Fruit fly (Drosophila melanogaster) whole organism, embryonic: ENCODE data around the gene CG7766.

Source experiments
- Abd-B ChIP-seq: fragments of 200-800 bp; sonication (Bioruptor generic); optimal IDR thresholded peaks from 2 replicates; lab custom pipeline; 2018; ENCODE audit warnings: missing biosample characterization, mild to moderate bottlenecking, missing genetic modification characterization, moderate library complexity
- CG11085 ChIP-seq: fragments of 200-800 bp; sonication (Bioruptor generic); IDR thresholded peaks from 2 replicates; pipeline ENCODE4 v1.3.6; 2022; ENCODE audit warnings: missing biosample characterization, missing genetic modification characterization
- CG11247 ChIP-seq: fragments of 200-800 bp; sonication (Bioruptor generic); IDR thresholded peaks from 2 replicates; pipeline ENCODE4 v1.3.6; 2022; ENCODE audit warnings: missing biosample characterization, missing genetic modification characterization
- CG11695 ChIP-seq: fragments of 200-800 bp; sonication (Bioruptor generic); IDR thresholded peaks from 3 replicates; pipeline ENCODE4 v1.3.6; 2022; ENCODE audit warnings: missing biosample characterization, missing genetic modification characterization
- CG12155 ChIP-seq: fragments of 200-800 bp; sonication (Bioruptor generic); optimal IDR thresholded peaks from 3 replicates; lab custom pipeline; 2016; ENCODE audit warnings: missing biosample characterization, missing genetic modification characterization
- CG1602 ChIP-seq: fragments of 200-800 bp; sonication (Bioruptor generic); optimal IDR thresholded peaks from 3 replicates; lab custom pipeline; 2016; ENCODE audit warnings: missing biosample characterization, missing genetic modification characterization
- CG16815 ChIP-seq: fragments of 200-800 bp; sonication (Bioruptor generic); optimal IDR thresholded peaks from 3 replicates; lab custom pipeline; 2017; ENCODE audit warnings: missing biosample characterization, mild to moderate bottlenecking, missing genetic modification characterization
- CG17361 ChIP-seq: fragments of 200-800 bp; sonication (Bioruptor generic); IDR thresholded peaks from 3 replicates; pipeline ENCODE4 v1.3.6; 2022; ENCODE audit warnings: missing biosample characterization, missing genetic modification characterization
- CG17612 ChIP-seq: fragments of 200-800 bp; sonication (Bioruptor generic); IDR thresholded peaks from 2 replicates; pipeline ENCODE4 v1.3.6; 2022; ENCODE audit warnings: missing biosample characterization, missing genetic modification characterization
- CG18599 ChIP-seq: fragments of 200-800 bp; sonication (Bioruptor generic); optimal IDR thresholded peaks from 3 replicates; lab custom pipeline; 2017; ENCODE audit warnings: missing biosample characterization, missing genetic modification characterization, mild to moderate bottlenecking, moderate library complexity, missing genetic modification reagents
- CG33557 ChIP-seq: fragments of 200-800 bp; sonication (Bioruptor generic); optimal IDR thresholded peaks from 2 replicates; lab custom pipeline; 2019; ENCODE audit warnings: missing biosample characterization, mild to moderate bottlenecking, missing genetic modification characterization, moderate library complexity
- CG7271 ChIP-seq: fragments of 200-800 bp; sonication (Bioruptor generic); optimal IDR thresholded peaks from 2 replicates; lab custom pipeline; 2018; ENCODE audit warnings: missing biosample characterization, mild to moderate bottlenecking, missing genetic modification characterization, moderate library complexity
- CG8924 ChIP-seq: fragments of 200-800 bp; optimal IDR thresholded peaks from 3 replicates; lab custom pipeline; 2019; ENCODE audit warnings: missing biosample characterization, mild to moderate bottlenecking, missing genetic modification characterization, moderate library complexity
- CG9215 ChIP-seq: fragments of 200-800 bp; sonication (Bioruptor generic); IDR thresholded peaks from 2 replicates; pipeline ENCODE4 v1.3.6; 2022; ENCODE audit warnings: missing biosample characterization, missing genetic modification characterization
- CG9437 ChIP-seq: fragments of 200-800 bp; sonication (Bioruptor generic); optimal IDR thresholded peaks from 2 replicates; lab custom pipeline; 2018; ENCODE audit warnings: missing biosample characterization, mild to moderate bottlenecking, missing genetic modification characterization
- Camta ChIP-seq: fragments of 200-800 bp; sonication (Bioruptor generic); optimal IDR thresholded peaks from 2 replicates; lab custom pipeline; 2016; ENCODE audit warnings: missing biosample characterization, missing genetic modification characterization
- CkIIα-i1 ChIP-seq: fragments of 200-800 bp; sonication (Bioruptor generic); IDR thresholded peaks from 2 replicates; pipeline ENCODE4 v1.3.6; 2022; ENCODE audit warnings: missing biosample characterization, missing genetic modification characterization
- Dll ChIP-seq: fragments of 200-800 bp; sonication (Bioruptor generic); IDR thresholded peaks from 4 replicates; pipeline ENCODE4 v1.3.6; 2022; ENCODE audit warnings: missing biosample characterization, missing genetic modification characterization; ENCODE audit not compliant: partially characterized antibody
- Dp ChIP-seq: fragments of 200-800 bp; sonication (Bioruptor generic); optimal IDR thresholded peaks from 2 replicates; lab custom pipeline; 2018; ENCODE audit warnings: missing biosample characterization, mild to moderate bottlenecking, missing genetic modification characterization, moderate library complexity
- Dref ChIP-seq: fragments of 200-800 bp; sonication (Bioruptor generic); IDR thresholded peaks from 2 replicates; pipeline ENCODE4 v1.3.6; 2022; ENCODE audit warnings: missing biosample characterization, missing genetic modification characterization
- Drgx ChIP-seq: fragments of 200-800 bp; sonication (Bioruptor generic); IDR thresholded peaks from 2 replicates; pipeline ENCODE4 v1.3.6; 2022; ENCODE audit warnings: missing biosample characterization, missing genetic modification characterization
- Ets97D ChIP-seq: fragments of 200-800 bp; sonication (Bioruptor generic); optimal IDR thresholded peaks from 3 replicates; lab custom pipeline; 2016; ENCODE audit warnings: missing biosample characterization, missing genetic modification characterization
- HLH54F ChIP-seq: fragments of 200-800 bp; sonication (Bioruptor generic); optimal IDR thresholded peaks from 3 replicates; lab custom pipeline; 2016; ENCODE audit warnings: missing biosample characterization, missing genetic modification characterization
- HmgD ChIP-seq: fragments of 200-800 bp; sonication (Bioruptor generic); optimal IDR thresholded peaks from 3 replicates; lab custom pipeline; 2016; ENCODE audit warnings: missing biosample characterization, missing genetic modification characterization
- Kr ChIP-seq: fragments of 200-800 bp; sonication (Bioruptor generic); optimal IDR thresholded peaks from 2 replicates; lab custom pipeline; 2017; ENCODE audit warnings: missing biosample characterization, mild to moderate bottlenecking, missing genetic modification characterization
- Ravus ChIP-seq: fragments of 200-800 bp; sonication (Bioruptor generic); IDR thresholded peaks from 2 replicates; pipeline ENCODE4 v1.3.6; 2022; ENCODE audit warnings: missing biosample characterization, missing genetic modification characterization
- Rfx ChIP-seq: fragments of 200-800 bp; sonication (Bioruptor generic); IDR thresholded peaks from 2 replicates; pipeline ENCODE4 v1.3.6; 2022; ENCODE audit warnings: missing biosample characterization, missing genetic modification characterization
- Side ChIP-seq: fragments of 200-800 bp; sonication (Bioruptor generic); optimal IDR thresholded peaks from 2 replicates; lab custom pipeline; 2016; ENCODE audit warnings: missing biosample characterization, missing genetic modification characterization
- Spps ChIP-seq: fragments of 200-800 bp; sonication (Bioruptor generic); optimal IDR thresholded peaks from 2 replicates; lab custom pipeline; 2018; ENCODE audit warnings: missing biosample characterization, mild to moderate bottlenecking, missing genetic modification characterization
- ara ChIP-seq: fragments of 200-800 bp; sonication (Bioruptor generic); IDR thresholded peaks from 2 replicates; pipeline ENCODE4 v1.3.6; 2022; ENCODE audit warnings: missing biosample characterization, missing genetic modification characterization
- bbx ChIP-seq: fragments of 200-800 bp; sonication (Bioruptor generic); IDR thresholded peaks from 2 replicates; pipeline ENCODE4 v1.3.6; 2022; ENCODE audit warnings: missing biosample characterization, missing genetic modification characterization; ENCODE audit not compliant: partially characterized antibody
- corto ChIP-seq: fragments of 200-800 bp; sonication (Bioruptor generic); optimal IDR thresholded peaks from 2 replicates; lab custom pipeline; 2016; ENCODE audit warnings: missing biosample characterization, mild to moderate bottlenecking, missing genetic modification characterization, moderate library complexity
- crp ChIP-seq, 2 experiments: fragments of 200-800 bp; sonication (Bioruptor generic); optimal IDR thresholded peaks; 2 replicates in 1 of 2; 3 replicates in 1 of 2; lab custom pipeline; 2017; ENCODE audit warnings: missing biosample characterization in 2 of 2, missing genetic modification characterization in 2 of 2, mild to moderate bottlenecking in 1 of 2, moderate library complexity in 1 of 2
- disco-r ChIP-seq: fragments of 200-800 bp; sonication (Bioruptor generic); optimal IDR thresholded peaks from 2 replicates; lab custom pipeline; 2016; ENCODE audit warnings: missing biosample characterization, missing genetic modification characterization
- ems ChIP-seq: fragments of 200-800 bp; sonication (Bioruptor generic); optimal IDR thresholded peaks from 3 replicates; lab custom pipeline; 2016; ENCODE audit warnings: missing biosample characterization, missing genetic modification characterization
- eve ChIP-seq, 2 experiments: fragments of >200 bp; optimal IDR thresholded peaks; 2 replicates each; lab custom pipeline; 2017; ENCODE audit warnings: missing biosample characterization in 2 of 2, missing genetic modification characterization in 2 of 2
- gcm2 ChIP-seq: fragments of 200-800 bp; sonication (Bioruptor generic); optimal IDR thresholded peaks from 2 replicates; lab custom pipeline; 2016; ENCODE audit warnings: missing biosample characterization, missing genetic modification characterization
- gem ChIP-seq: fragments of 200-800 bp; sonication (Bioruptor generic); optimal IDR thresholded peaks from 2 replicates; lab custom pipeline; 2019; ENCODE audit warnings: missing biosample characterization, mild to moderate bottlenecking, missing genetic modification characterization, moderate library complexity
- insv ChIP-seq, 2 experiments: fragments of 200-800 bp; sonication (Bioruptor generic); optimal IDR thresholded peaks; 3 replicates each; lab custom pipeline; 2016 to 2018; ENCODE audit warnings: missing biosample characterization in 2 of 2, missing genetic modification characterization in 2 of 2
- klu ChIP-seq: fragments of 200-800 bp; sonication (Bioruptor generic); IDR thresholded peaks from 2 replicates; pipeline ENCODE4 v1.3.6; 2022; ENCODE audit warnings: missing biosample characterization, missing genetic modification characterization
- kni ChIP-seq: fragments of 200-800 bp; sonication (Bioruptor generic); optimal IDR thresholded peaks from 3 replicates; lab custom pipeline; 2017; ENCODE audit warnings: mild to moderate bottlenecking, missing biosample characterization, missing genetic modification reagents, missing genetic modification characterization
- mam ChIP-seq: fragments of 200-800 bp; sonication (Bioruptor generic); optimal IDR thresholded peaks from 3 replicates; lab custom pipeline; 2016; ENCODE audit warnings: missing biosample characterization, missing genetic modification characterization
- nau ChIP-seq: fragments of 200-800 bp; sonication (Bioruptor generic); optimal IDR thresholded peaks from 3 replicates; lab custom pipeline; 2017; ENCODE audit warnings: missing biosample characterization, mild to moderate bottlenecking, missing genetic modification characterization, missing genetic modification reagents
- nerfin-1 ChIP-seq: fragments of 200-800 bp; sonication (Bioruptor generic); optimal IDR thresholded peaks from 3 replicates; lab custom pipeline; 2019; ENCODE audit warnings: missing biosample characterization, mild to moderate bottlenecking, missing genetic modification characterization, moderate library complexity
- nom ChIP-seq: fragments of 200-800 bp; sonication (Bioruptor generic); optimal IDR thresholded peaks from 2 replicates; lab custom pipeline; 2017; ENCODE audit warnings: missing biosample characterization, missing genetic modification characterization, mild to moderate bottlenecking, moderate library complexity, missing genetic modification reagents
- pzg ChIP-seq: fragments of 200-800 bp; sonication (Bioruptor generic); optimal IDR thresholded peaks from 3 replicates; lab custom pipeline; 2018; ENCODE audit warnings: missing biosample characterization, mild to moderate bottlenecking, missing genetic modification characterization, moderate library complexity
- ro ChIP-seq: fragments of 200-800 bp; sonication (Bioruptor generic); IDR thresholded peaks from 2 replicates; pipeline ENCODE4 v1.3.6; 2022; ENCODE audit warnings: missing biosample characterization, missing genetic modification characterization
- sna ChIP-seq: fragments of 200-800 bp; sonication (Bioruptor generic); IDR thresholded peaks from 2 replicates; pipeline ENCODE4 v1.3.6; 2022; ENCODE audit warnings: missing biosample characterization, missing genetic modification characterization; ENCODE audit not compliant: partially characterized antibody
- trh ChIP-seq: fragments of 200-800 bp; sonication (Bioruptor generic); optimal IDR thresholded peaks from 2 replicates; lab custom pipeline; 2016; ENCODE audit warnings: missing biosample characterization, missing genetic modification characterization
- vvl ChIP-seq: fragments of 200-800 bp; sonication (Bioruptor generic); IDR thresholded peaks from 2 replicates; pipeline ENCODE4 v1.3.6; 2022; ENCODE audit warnings: missing biosample characterization, missing genetic modification characterization
- zfh2 ChIP-seq: fragments of 200-800 bp; sonication (Bioruptor generic); optimal IDR thresholded peaks from 2 replicates; lab custom pipeline; 2016; ENCODE audit warnings: missing biosample characterization, missing genetic modification characterization

The CG7766 gene

DNA sequence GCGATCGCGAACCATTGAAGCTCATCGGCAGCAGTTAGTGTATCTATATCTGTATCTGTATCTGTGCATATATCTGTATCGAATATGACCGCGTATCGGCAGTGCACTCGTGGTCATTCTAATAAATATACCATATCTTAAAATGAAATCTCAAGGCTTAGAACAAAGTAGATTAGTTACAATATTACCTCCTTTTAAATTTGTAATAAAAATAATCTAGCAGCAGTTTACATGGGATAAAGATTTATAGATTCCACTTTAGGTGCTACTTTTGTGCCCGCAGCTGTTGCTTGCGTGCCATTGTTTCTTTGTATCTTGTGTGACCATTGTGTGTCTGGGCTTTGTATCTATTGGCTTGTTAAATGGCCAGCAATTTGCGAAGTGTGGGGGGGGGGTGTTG, 43.5 kb downstream of the CG7766 start (continued):
- TF ChIP-seq corto (GFP tag; lab: Kevin White, UChicago) (peak; percentile 50), disco-r (GFP tag; lab: Kevin White, UChicago) (no peak), nerfin-1 (tag; lab: Kevin White, UChicago) (peak; percentile 59), CG9215 (no peak), ems (GFP tag; lab: Kevin White, UChicago) (peak; percentile 61), CG8924 (peak; percentile 86), trh (GFP tag; lab: Kevin White, UChicago) (no peak), CG12155 (peak; percentile 26), kni (GFP tag; lab: Kevin White, UChicago) (no peak), mam (peak; percentile 41), CG33557 (no peak), Ets97D (GFP tag; lab: Kevin White, UChicago) (no peak), HmgD (GFP tag; lab: Kevin White, UChicago) (no peak), CG11695 (GFP tag; lab: Robert Waterston, UW) (peak; percentile 78), klu (GFP tag; lab: Robert Waterston, UW) (no peak), bbx (GFP tag; lab: Robert Waterston, UW) (no peak), CkIIα-i1 (GFP tag; lab: Robert Waterston, UW) (0 out of 2 replicates have a peak, but pooled peaks have one; percentile 20), crp (GFP tag; optimal IDR thresholded peaks at IDR 0.05; lab: Kevin White, UChicago) (peak in 1 of 2 experiments; percentile 21), Dp (GFP tag; lab: Kevin White, UChicago) (no peak), HLH54F (GFP tag; lab: Kevin White, UChicago) (peak; percentile 29), Kr (GFP tag; lab: Kevin White, UChicago) (no peak), Camta (GFP tag; lab: Kevin White, UChicago) (peak; percentile 52), zfh2 (GFP tag; lab: Kevin White, UChicago) (peak; percentile 27), nom (GFP tag; lab: Kevin White, UChicago) (peak; percentile 58), CG11247 (GFP tag; lab: Robert Waterston, UW) (no peak), CG9437 (GFP tag; lab: Kevin White, UChicago) (peak; percentile 71), CG11085 (GFP tag; lab: Robert Waterston, UW) (no peak), Side (peak; percentile 28), sna (no peak), Spps (tag; lab: Kevin White, UChicago) (peak; percentile 11), CG1602 (peak; percentile 38), gcm2 (GFP tag; lab: Kevin White, UChicago) (peak; percentile 22), CG18599 (GFP tag; lab: Kevin White, UChicago) (peak; percentile 79), insv (GFP tag; optimal IDR thresholded peaks at IDR 0.05; lab: Kevin White, UChicago) (no peak), Dref (GFP tag; lab: Robert Waterston, UW) (no peak), Drgx (peak; percentile 87), CG16815 (GFP tag; lab: Kevin White, UChicago) (peak; percentile 34), Dll (GFP tag; lab: Robert Waterston, UW) (no peak), nau (GFP tag; lab: Kevin White, UChicago) (no peak), ro (GFP tag; lab: Robert Waterston, UW) (no peak), gem (peak; percentile 87), Abd-B (no peak), pzg (GFP tag; lab: Kevin White, UChicago) (no peak), CG17612 (GFP tag; lab: Robert Waterston, UW) (no peak), Ravus (no peak), eve (GFP tag; optimal IDR thresholded peaks at IDR 0.05; lab: Kevin White, UChicago) (no peak), ara (GFP tag; lab: Robert Waterston, UW) (peak; percentile 34; the same call in 1 of the 2 replicates), CG7271 (no peak), Rfx (GFP tag; lab: Robert Waterston, UW) (peak; percentile 74), CG17361 (GFP tag; lab: Robert Waterston, UW) (no peak; the same call in 2 of the 3 replicates), vvl (GFP tag; lab: Robert Waterston, UW) (peak; percentile 86)
